Fruit fly (Drosophila melanogaster) whole organism, pupa: ENCODE measurements around the gene CG1463.

Experiments used
- CG10348 ChIP-seq: fragments of 200-800 bp; sonication (Bioruptor generic); IDR thresholded peaks from 2 replicates; pipeline ENCODE4 v1.3.6; 2022; ENCODE audit warnings: missing biosample characterization, missing genetic modification characterization
- CG12605 ChIP-seq: fragments of 200-800 bp; sonication (Bioruptor generic); IDR thresholded peaks from 2 replicates; pipeline ENCODE4 v1.3.6; 2022; ENCODE audit warnings: missing biosample characterization, missing genetic modification characterization
- CG13204 ChIP-seq: fragments of 200-800 bp; sonication (Bioruptor generic); optimal IDR thresholded peaks from 2 replicates; lab custom pipeline; 2018; ENCODE audit warnings: missing biosample characterization, mild to moderate bottlenecking, missing genetic modification characterization, moderate library complexity
- CG14655 ChIP-seq: fragments of 200-800 bp; sonication (Bioruptor generic); optimal IDR thresholded peaks from 3 replicates; lab custom pipeline; 2017; ENCODE audit warnings: mild to moderate bottlenecking, missing biosample characterization, missing genetic modification reagents, missing genetic modification characterization
- CG15710 ChIP-seq: fragments of 200-800 bp; sonication (Bioruptor generic); optimal IDR thresholded peaks from 2 replicates; lab custom pipeline; 2018; ENCODE audit warnings: missing biosample characterization, mild to moderate bottlenecking, missing genetic modification characterization, moderate library complexity
- CG17806 ChIP-seq: fragments of 200-800 bp; sonication (Bioruptor generic); optimal IDR thresholded peaks from 2 replicates; lab custom pipeline; 2018; ENCODE audit warnings: missing biosample characterization, mild to moderate bottlenecking, missing genetic modification characterization, moderate library complexity
- CG32121 ChIP-seq: fragments of 200-800 bp; sonication (Bioruptor generic); IDR thresholded peaks from 2 replicates; pipeline ENCODE4 v1.3.6; 2022; ENCODE audit warnings: missing biosample characterization, missing genetic modification characterization
- CG34367 ChIP-seq: fragments of 200-800 bp; sonication (Bioruptor generic); optimal IDR thresholded peaks from 2 replicates; lab custom pipeline; 2018; ENCODE audit warnings: missing biosample characterization, mild to moderate bottlenecking, missing genetic modification characterization
- CG4496 ChIP-seq: fragments of 200-800 bp; sonication (Bioruptor generic); IDR thresholded peaks from 3 replicates; pipeline ENCODE4 v1.3.6; 2022; ENCODE audit warnings: missing biosample characterization, missing genetic modification characterization
- CG8159 ChIP-seq: fragments of 200-800 bp; sonication (Bioruptor generic); optimal IDR thresholded peaks from 3 replicates; lab custom pipeline; 2018; ENCODE audit warnings: missing biosample characterization, mild to moderate bottlenecking, missing genetic modification characterization, moderate library complexity
- CG8301 ChIP-seq: fragments of 200-800 bp; sonication (Bioruptor generic); optimal IDR thresholded peaks from 2 replicates; lab custom pipeline; 2018; ENCODE audit warnings: missing biosample characterization, mild to moderate bottlenecking, missing genetic modification characterization
- CG9948 ChIP-seq: fragments of 200-800 bp; sonication (Bioruptor generic); optimal IDR thresholded peaks from 2 replicates; lab custom pipeline; 2018; ENCODE audit warnings: missing biosample characterization, mild to moderate bottlenecking, missing genetic modification characterization, moderate library complexity
- D1 ChIP-seq: fragments of 200-800 bp; sonication (Bioruptor generic); optimal IDR thresholded peaks from 2 replicates; lab custom pipeline; 2018; ENCODE audit warnings: missing biosample characterization, mild to moderate bottlenecking, missing genetic modification characterization, moderate library complexity
- EcR ChIP-seq: fragments of 200-800 bp; sonication (Bioruptor generic); optimal IDR thresholded peaks from 3 replicates; lab custom pipeline; 2019; ENCODE audit warnings: missing biosample characterization, missing genetic modification characterization, mild to moderate bottlenecking, moderate library complexity, missing genetic modification reagents
- Ets98B ChIP-seq: fragments of 200-800 bp; sonication (Bioruptor generic); IDR thresholded peaks from 2 replicates; pipeline ENCODE4 v1.3.6; 2022; ENCODE audit warnings: missing biosample characterization, missing genetic modification characterization
- Pif1A ChIP-seq: fragments of 200-800 bp; sonication (Bioruptor generic); optimal IDR thresholded peaks from 3 replicates; lab custom pipeline; 2016; ENCODE audit warnings: missing biosample characterization, missing genetic modification characterization
- Pif1B ChIP-seq: fragments of 200-800 bp; sonication (Bioruptor generic); optimal IDR thresholded peaks from 3 replicates; lab custom pipeline; 2016; ENCODE audit warnings: missing biosample characterization, missing genetic modification characterization
- Snoo ChIP-seq: fragments of 200-800 bp; sonication (Bioruptor generic); optimal IDR thresholded peaks from 3 replicates; lab custom pipeline; 2017; ENCODE audit warnings: missing biosample characterization, mild to moderate bottlenecking, missing genetic modification characterization, inconsistent platforms
- fd96Ca ChIP-seq: fragments of 200-800 bp; sonication (Bioruptor generic); IDR thresholded peaks from 3 replicates; pipeline ENCODE4 v1.3.6; 2022; ENCODE audit warnings: missing biosample characterization, missing genetic modification characterization
- gl ChIP-seq: fragments of 200-800 bp; sonication (Bioruptor generic); optimal IDR thresholded peaks from 2 replicates; lab custom pipeline; 2018; ENCODE audit warnings: missing biosample characterization, mild to moderate bottlenecking, missing genetic modification characterization
- rn ChIP-seq: fragments of 200-800 bp; sonication (Bioruptor generic); IDR thresholded peaks from 2 replicates; pipeline ENCODE4 v1.3.6; 2022; ENCODE audit warnings: missing biosample characterization, missing genetic modification characterization

CG1463 gene

dm6 chrX:12621640-12622039, 10.2 kb upstream of the CG1463 start:
- TF ChIP-seq D1 (no peak), CG13204 (GFP tag; lab: Kevin White, UChicago) (no peak), Pif1A (GFP tag; lab: Kevin White, UChicago) (no peak), gl (tag; lab: Kevin White, UChicago) (no peak), CG17806 (tag; lab: Kevin White, UChicago) (no peak), CG14655 (GFP tag; lab: Kevin White, UChicago) (no peak)

dm6 chrX:12615752-12616366, 4.4 kb upstream of the CG1463 start, which contains the start of gene CG11085:
CG11085 (plus strand) TSS chrX:12616316.
- no peak for TF ChIP-seq Snoo (tag; lab: Kevin White, UChicago)

dm6 chrX:12613248-12613805, 1.9 kb upstream of the CG1463 start:
- TF ChIP-seq Snoo (tag; lab: Kevin White, UChicago): no peak
- TF ChIP-seq CG10348 (GFP tag; lab: Robert Waterston, UW): no peak
- no peak for TF ChIP-seq Pif1A (GFP tag; lab: Kevin White, UChicago)
- no peak for TF ChIP-seq CG13204 (GFP tag; lab: Kevin White, UChicago)
- TF ChIP-seq CG15710 (tag; lab: Kevin White, UChicago): no peak
- TF ChIP-seq CG32121 (GFP tag; lab: Robert Waterston, UW): no peak
- TF ChIP-seq CG12605 (GFP tag; lab: Robert Waterston, UW): no peak
- TF ChIP-seq CG8301 (tag; lab: Kevin White, UChicago): no peak
- TF ChIP-seq D1: no peak
- no peak for TF ChIP-seq CG34367 (tag; lab: Kevin White, UChicago)
- TF ChIP-seq Ets98B: no peak
- no peak for TF ChIP-seq CG4496 (GFP tag; lab: Robert Waterston, UW)
- TF ChIP-seq CG14655 (GFP tag; lab: Kevin White, UChicago): no peak
- TF ChIP-seq Pif1B (GFP tag; lab: Kevin White, UChicago): no peak
- TF ChIP-seq gl (tag; lab: Kevin White, UChicago): no peak
- no peak for TF ChIP-seq EcR (GFP tag; lab: Kevin White, UChicago)

DNA sequence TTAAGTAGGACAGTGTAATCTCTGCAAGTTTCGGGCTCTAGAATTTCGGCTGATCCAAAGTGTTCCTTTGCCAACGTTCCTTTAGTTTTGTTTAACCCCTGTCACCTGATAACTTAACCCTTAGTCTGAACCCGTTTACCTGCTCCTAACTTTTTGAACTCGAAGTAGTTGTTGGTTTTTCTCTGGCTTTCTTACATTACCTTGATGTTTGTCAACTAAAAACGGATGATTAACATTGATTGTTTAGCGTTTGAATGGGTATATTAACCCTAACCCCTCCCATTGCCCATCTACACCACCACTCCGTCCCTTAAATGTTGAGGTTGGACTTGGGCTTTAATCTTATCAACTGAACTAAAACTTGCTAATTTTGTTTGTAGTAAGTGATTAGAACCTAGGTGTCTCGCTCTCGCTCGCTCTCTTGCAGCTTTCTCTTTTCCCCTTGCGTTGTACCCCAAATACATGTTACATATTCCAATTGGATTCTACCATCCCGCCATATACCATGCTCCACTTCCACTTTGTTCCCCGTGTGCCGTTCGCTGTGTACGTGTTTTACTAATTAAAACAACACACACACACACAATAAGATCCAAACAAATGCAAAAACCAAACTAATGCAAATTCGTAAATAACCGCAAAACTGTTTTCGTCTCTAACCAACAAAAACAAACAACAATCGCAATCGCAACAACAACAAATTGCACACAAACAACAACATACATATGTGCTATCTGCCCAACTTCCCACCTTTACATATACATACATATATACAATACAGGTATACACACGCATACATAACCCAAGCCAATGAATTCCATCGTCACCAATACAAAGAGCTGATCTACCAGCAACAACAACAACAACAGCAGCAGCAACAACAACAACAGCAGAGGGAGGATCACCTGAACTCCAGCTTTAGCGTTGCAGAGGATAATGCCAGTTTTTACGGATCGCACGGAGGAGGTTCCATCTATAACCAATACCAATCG, 10.4 kb downstream of the CG1463 start:
- TF ChIP-seq D1 (no peak), Pif1B (GFP tag; lab: Kevin White, UChicago) (no peak), CG17806 (tag; lab: Kevin White, UChicago) (no peak), rn (GFP tag; lab: Robert Waterston, UW) (no peak), CG15710 (tag; lab: Kevin White, UChicago) (no peak), CG34367 (tag; lab: Kevin White, UChicago) (no peak), CG10348 (GFP tag; lab: Robert Waterston, UW) (no peak), EcR (GFP tag; lab: Kevin White, UChicago) (no peak), CG9948 (tag; lab: Kevin White, UChicago) (no peak), Ets98B (no peak), CG32121 (GFP tag; lab: Robert Waterston, UW) (no peak), CG4496 (GFP tag; lab: Robert Waterston, UW) (no peak)

dm6 chrX:12596353-12597107, 14.9 kb downstream of the CG1463 start:
- peak; percentile 10 for TF ChIP-seq CG9948 (tag; lab: Kevin White, UChicago)
- TF ChIP-seq CG10348 (GFP tag; lab: Robert Waterston, UW): no peak
- no peak for TF ChIP-seq gl (tag; lab: Kevin White, UChicago)
- peak; percentile 76 for TF ChIP-seq Snoo (tag; lab: Kevin White, UChicago)
- no peak for TF ChIP-seq CG8159 (tag; lab: Kevin White, UChicago)
- TF ChIP-seq CG12605 (GFP tag; lab: Robert Waterston, UW): peak; percentile 41; the same call in 1 of the 2 replicates
- TF ChIP-seq CG13204 (GFP tag; lab: Kevin White, UChicago): no peak
- peak; percentile 74 for TF ChIP-seq Pif1B (GFP tag; lab: Kevin White, UChicago)
- peak; percentile 13 for TF ChIP-seq CG15710 (tag; lab: Kevin White, UChicago)
- no peak for TF ChIP-seq fd96Ca (GFP tag; lab: Robert Waterston, UW)
- 0 out of 2 replicates have a peak, but pooled peaks have one; percentile 22 for TF ChIP-seq CG32121 (GFP tag; lab: Robert Waterston, UW)
- TF ChIP-seq CG8301 (tag; lab: Kevin White, UChicago): no peak
- peak; percentile 53 for TF ChIP-seq Ets98B
- TF ChIP-seq D1: no peak
- peak; percentile 92 for TF ChIP-seq EcR (GFP tag; lab: Kevin White, UChicago)
